Fruit fly (Drosophila melanogaster) whole organism, embryonic: ENCODE results near the gene fiz.
A peak's percentile ranks its signal among the peaks of the same experiment; 100 is the strongest.

Experiments
- Blimp-1 ChIP-seq: fragments of 200-800 bp; sonication (Bioruptor generic); optimal IDR thresholded peaks from 3 replicates; lab custom pipeline; 2018; ENCODE audit warnings: missing biosample characterization, missing genetic modification characterization, mild to moderate bottlenecking, moderate library complexity, missing genetic modification reagents
- CG10209 ChIP-seq: fragments of 200-800 bp; sonication (Bioruptor generic); optimal IDR thresholded peaks from 3 replicates; lab custom pipeline; 2017; ENCODE audit warnings: missing biosample characterization, mild to moderate bottlenecking, missing genetic modification characterization, missing genetic modification reagents
- CG1024 ChIP-seq: fragments of 200-800 bp; sonication (Bioruptor generic); IDR thresholded peaks from 2 replicates; pipeline ENCODE4 v1.3.6; 2022; ENCODE audit warnings: missing biosample characterization, missing genetic modification characterization
- CG10321 ChIP-seq: fragments of 200-800 bp; sonication (Bioruptor generic); IDR thresholded peaks from 2 replicates; pipeline ENCODE4 v1.3.6; 2022; ENCODE audit warnings: missing biosample characterization, missing genetic modification characterization
- CG10979 ChIP-seq: fragments of 200-800 bp; sonication (Bioruptor generic); optimal IDR thresholded peaks from 2 replicates; lab custom pipeline; 2018; ENCODE audit warnings: missing biosample characterization, mild to moderate bottlenecking, missing genetic modification characterization, moderate library complexity
- CG11456 ChIP-seq: fragments of 200-800 bp; sonication (Bioruptor generic); IDR thresholded peaks from 3 replicates; pipeline ENCODE4 v1.3.6; 2022; ENCODE audit warnings: missing biosample characterization, missing genetic modification characterization
- CG12299 ChIP-seq: fragments of 200-800 bp; sonication (Bioruptor generic); optimal IDR thresholded peaks from 2 replicates; lab custom pipeline; 2018; ENCODE audit warnings: missing biosample characterization, mild to moderate bottlenecking, missing genetic modification characterization
- CG1233 ChIP-seq: fragments of 200-800 bp; sonication (Bioruptor generic); optimal IDR thresholded peaks from 4 replicates; lab custom pipeline; 2018; ENCODE audit warnings: missing biosample characterization, mild to moderate bottlenecking, missing genetic modification characterization
- CG14441 ChIP-seq: fragments of 200-800 bp; sonication (Bioruptor generic); IDR thresholded peaks from 2 replicates; pipeline ENCODE4 v1.3.6; 2022; ENCODE audit warnings: missing biosample characterization, missing genetic modification characterization
- CG15269 ChIP-seq: fragments of 200-800 bp; sonication (Bioruptor generic); optimal IDR thresholded peaks from 2 replicates; lab custom pipeline; 2018; ENCODE audit warnings: missing biosample characterization, mild to moderate bottlenecking, missing genetic modification characterization, moderate library complexity
- CG15514 ChIP-seq: fragments of 200-800 bp; sonication (Bioruptor generic); optimal IDR thresholded peaks from 3 replicates; lab custom pipeline; 2017; ENCODE audit warnings: missing biosample characterization, missing genetic modification characterization, mild to moderate bottlenecking, moderate library complexity, missing genetic modification reagents
- CG1603 ChIP-seq: fragments of 200-800 bp; sonication (Bioruptor generic); optimal IDR thresholded peaks from 2 replicates; lab custom pipeline; 2019; ENCODE audit warnings: missing biosample characterization, mild to moderate bottlenecking, missing genetic modification characterization, moderate library complexity
- CG16779 ChIP-seq: fragments of 200-800 bp; sonication (Bioruptor generic); IDR thresholded peaks from 2 replicates; pipeline ENCODE4 v1.3.6; 2022; ENCODE audit warnings: missing biosample characterization, missing genetic modification characterization
- CG32767 ChIP-seq: fragments of 200-800 bp; sonication (Bioruptor generic); IDR thresholded peaks from 2 replicates; pipeline ENCODE4 v1.3.6; 2022; ENCODE audit warnings: missing biosample characterization, missing genetic modification characterization
- CG3847 ChIP-seq: fragments of 200-800 bp; sonication (Bioruptor generic); IDR thresholded peaks from 2 replicates; pipeline ENCODE4 v1.3.6; 2022; ENCODE audit warnings: missing biosample characterization, missing genetic modification characterization
- CG8281 ChIP-seq: fragments of 200-800 bp; sonication (Bioruptor generic); optimal IDR thresholded peaks from 2 replicates; lab custom pipeline; 2018; ENCODE audit warnings: missing biosample characterization, mild to moderate bottlenecking, missing genetic modification characterization, moderate library complexity
- CG8290 ChIP-seq, 3 experiments: fragments of 200-800 bp; sonication (Bioruptor generic); optimal IDR thresholded peaks; 2 replicates each; lab custom pipeline; 2016 to 2019; ENCODE audit warnings: missing biosample characterization in 3 of 3, missing genetic modification characterization in 3 of 3, mild to moderate bottlenecking in 2 of 3, moderate library complexity in 1 of 3
- CG8924 ChIP-seq: fragments of 200-800 bp; optimal IDR thresholded peaks from 3 replicates; lab custom pipeline; 2019; ENCODE audit warnings: missing biosample characterization, mild to moderate bottlenecking, missing genetic modification characterization, moderate library complexity
- CG9727 ChIP-seq: fragments of 200-800 bp; sonication (Bioruptor generic); optimal IDR thresholded peaks from 3 replicates; lab custom pipeline; 2017; ENCODE audit warnings: missing biosample characterization, mild to moderate bottlenecking, missing genetic modification characterization
- D ChIP-seq, 2 experiments: fragments of 200-800 bp in 1 of 2; fragments of >200 bp in 1 of 2; sonication (Bioruptor generic) in 1 of 2; optimal IDR thresholded peaks; 2 replicates in 1 of 2; 3 replicates in 1 of 2; lab custom pipeline; 2017; ENCODE audit warnings: mild to moderate bottlenecking in 1 of 2, missing biosample characterization in 1 of 2, missing genetic modification characterization in 1 of 2, missing genetic modification reagents in 1 of 2
- Dip3 ChIP-seq: fragments of 200-800 bp; sonication (Bioruptor generic); optimal IDR thresholded peaks from 3 replicates; lab custom pipeline; 2016; ENCODE audit warnings: missing biosample characterization, missing genetic modification characterization
- ERR ChIP-seq: fragments of 200-800 bp; sonication (Bioruptor generic); optimal IDR thresholded peaks from 2 replicates; lab custom pipeline; 2016; ENCODE audit warnings: missing biosample characterization, missing genetic modification characterization
- GATAe ChIP-seq: fragments of 200-800 bp; sonication (Bioruptor generic); conservative IDR thresholded peaks from 2 replicates; pipeline ENCODE4 v1.3.6; 2022; ENCODE audit warnings: missing biosample characterization, missing genetic modification characterization
- Gsc ChIP-seq: fragments of 200-800 bp; sonication (Bioruptor generic); IDR thresholded peaks from 2 replicates; pipeline ENCODE4 v1.3.6; 2022; ENCODE audit warnings: missing biosample characterization, missing genetic modification characterization
- Max ChIP-seq: fragments of 200-800 bp; sonication (Bioruptor generic); optimal IDR thresholded peaks from 2 replicates; lab custom pipeline; 2016; ENCODE audit warnings: missing biosample characterization, mild to moderate bottlenecking, missing genetic modification characterization
- NC2α ChIP-seq: fragments of 200-800 bp; sonication (Bioruptor generic); optimal IDR thresholded peaks from 2 replicates; lab custom pipeline; 2016; ENCODE audit warnings: missing biosample characterization, missing genetic modification characterization
- NC2β ChIP-seq: fragments of 200-800 bp; sonication (Bioruptor generic); optimal IDR thresholded peaks from 2 replicates; lab custom pipeline; 2016; ENCODE audit warnings: missing biosample characterization, missing genetic modification characterization
- Optix ChIP-seq: fragments of 200-800 bp; sonication (Bioruptor generic); IDR thresholded peaks from 3 replicates; pipeline ENCODE4 v1.3.6; 2022; ENCODE audit warnings: missing biosample characterization, missing genetic modification characterization
- Side ChIP-seq: fragments of 200-800 bp; sonication (Bioruptor generic); optimal IDR thresholded peaks from 2 replicates; lab custom pipeline; 2016; ENCODE audit warnings: missing biosample characterization, missing genetic modification characterization
- Six4 ChIP-seq: fragments of 200-800 bp; sonication (Bioruptor generic); optimal IDR thresholded peaks from 2 replicates; lab custom pipeline; 2016; ENCODE audit warnings: missing biosample characterization, missing genetic modification characterization
- Sox100B ChIP-seq: fragments of 200-800 bp; sonication (Bioruptor generic); optimal IDR thresholded peaks from 3 replicates; lab custom pipeline; 2018; ENCODE audit warnings: missing biosample characterization, mild to moderate bottlenecking, missing genetic modification characterization
- Sry-δ ChIP-seq: fragments of 200-800 bp; sonication (Bioruptor generic); optimal IDR thresholded peaks from 2 replicates; lab custom pipeline; 2016; ENCODE audit warnings: missing biosample characterization, missing genetic modification characterization
- Taf1 ChIP-seq: fragments of 200-800 bp; sonication (Bioruptor generic); IDR thresholded peaks from 2 replicates; pipeline ENCODE4 v1.3.6; 2022; ENCODE audit warnings: missing biosample characterization, missing genetic modification characterization
- aop ChIP-seq: fragments of 200-800 bp; sonication (Bioruptor generic); IDR thresholded peaks from 2 replicates; pipeline ENCODE4 v1.3.6; 2022; ENCODE audit warnings: missing biosample characterization, missing genetic modification characterization
- crp ChIP-seq, 2 experiments: fragments of 200-800 bp; sonication (Bioruptor generic); optimal IDR thresholded peaks; 2 replicates in 1 of 2; 3 replicates in 1 of 2; lab custom pipeline; 2017; ENCODE audit warnings: missing biosample characterization in 2 of 2, missing genetic modification characterization in 2 of 2, mild to moderate bottlenecking in 1 of 2, moderate library complexity in 1 of 2
- emc ChIP-seq: fragments of 200-800 bp; sonication (Bioruptor generic); optimal IDR thresholded peaks from 2 replicates; lab custom pipeline; 2016; ENCODE audit warnings: missing biosample characterization, missing genetic modification characterization
- gsb-n ChIP-seq: fragments of 200-800 bp; sonication (Bioruptor generic); optimal IDR thresholded peaks from 3 replicates; lab custom pipeline; 2018; ENCODE audit warnings: missing biosample characterization, mild to moderate bottlenecking, missing genetic modification characterization
- gt ChIP-seq: fragments of 200-800 bp; sonication (Bioruptor generic); IDR thresholded peaks from 2 replicates; pipeline ENCODE4 v1.3.6; 2022; ENCODE audit warnings: missing biosample characterization, missing genetic modification characterization
- her ChIP-seq: fragments of 200-800 bp; sonication (Bioruptor generic); optimal IDR thresholded peaks from 2 replicates; lab custom pipeline; 2016; ENCODE audit warnings: missing biosample characterization, missing genetic modification characterization
- knrl ChIP-seq: fragments of 200-800 bp; sonication (Bioruptor generic); IDR thresholded peaks from 3 replicates; pipeline ENCODE4 v1.3.6; 2022; ENCODE audit warnings: missing biosample characterization, missing genetic modification characterization; ENCODE audit not compliant: partially characterized antibody
- lov ChIP-seq, 2 experiments: fragments of 200-800 bp in 1 of 2; fragments of >200 bp in 1 of 2; sonication (Bioruptor generic) in 1 of 2; IDR thresholded peaks in 1 of 2; optimal IDR thresholded peaks in 1 of 2; 2 replicates in 1 of 2; 3 replicates in 1 of 2; pipeline versions ENCODE4 v1.3.6 to Lab custom; 2017 to 2022; ENCODE audit warnings: missing biosample characterization in 1 of 2, missing genetic modification characterization in 1 of 2
- maf-S ChIP-seq: fragments of 200-800 bp; sonication (Bioruptor generic); optimal IDR thresholded peaks from 2 replicates; lab custom pipeline; 2016; ENCODE audit warnings: missing biosample characterization, missing genetic modification characterization
- mam ChIP-seq: fragments of 200-800 bp; sonication (Bioruptor generic); optimal IDR thresholded peaks from 3 replicates; lab custom pipeline; 2016; ENCODE audit warnings: missing biosample characterization, missing genetic modification characterization
- psq ChIP-seq: fragments of 200-800 bp; sonication (Bioruptor generic); optimal IDR thresholded peaks from 2 replicates; lab custom pipeline; 2017; ENCODE audit warnings: missing biosample characterization, missing genetic modification characterization
- sens ChIP-seq: fragments of 200-800 bp; sonication (Bioruptor generic); peaks from one replicate; lab custom pipeline; 2016; ENCODE audit warnings: missing biosample characterization, missing genetic modification characterization
- sisA ChIP-seq: fragments of 200-800 bp; sonication (Bioruptor generic); IDR thresholded peaks from 2 replicates; pipeline ENCODE4 v1.3.6; 2022; ENCODE audit warnings: missing biosample characterization, missing genetic modification characterization
- slou ChIP-seq: fragments of 200-800 bp; sonication (Bioruptor generic); optimal IDR thresholded peaks from 3 replicates; lab custom pipeline; 2016; ENCODE audit warnings: missing biosample characterization, missing genetic modification characterization
- tin ChIP-seq: fragments of 200-800 bp; sonication (Bioruptor generic); optimal IDR thresholded peaks from 3 replicates; lab custom pipeline; 2016; ENCODE audit warnings: missing biosample characterization, missing genetic modification characterization
- trem ChIP-seq: fragments of 200-800 bp; optimal IDR thresholded peaks from 3 replicates; lab custom pipeline; 2019; ENCODE audit warnings: missing biosample characterization, mild to moderate bottlenecking, missing genetic modification characterization, moderate library complexity
- zen2 ChIP-seq: fragments of 200-800 bp; sonication (Bioruptor generic); IDR thresholded peaks from 3 replicates; pipeline ENCODE4 v1.3.6; 2022; ENCODE audit warnings: missing biosample characterization, missing genetic modification characterization; ENCODE audit not compliant: partially characterized antibody

The fiz gene

DNA sequence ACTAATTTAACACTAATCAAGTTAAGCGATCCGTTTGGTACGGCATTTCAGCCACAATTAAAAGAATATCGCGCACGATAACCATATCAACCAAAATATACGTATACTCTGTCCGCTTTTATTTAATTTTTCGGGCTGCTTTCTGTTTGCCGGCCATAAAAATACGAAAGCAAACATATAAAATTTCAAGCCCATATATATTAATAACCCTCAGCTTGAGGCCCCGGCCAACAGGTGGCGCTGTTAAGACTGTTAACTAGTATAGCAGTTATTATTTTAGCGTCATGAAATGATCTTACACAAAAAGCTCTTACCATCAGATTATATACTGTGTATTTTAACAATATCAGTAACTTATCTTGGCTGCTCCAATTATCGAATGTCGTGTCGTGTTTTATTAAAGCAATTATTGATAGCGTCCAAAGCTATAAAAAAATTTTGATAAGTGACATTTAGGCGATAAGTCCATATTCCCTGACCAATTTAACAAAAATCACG, 9.3 kb upstream of the fiz start, which contains the start of gene Eo (continued):
- TF ChIP-seq CG1024 (GFP tag; lab: Robert Waterston, UW) (no peak), tin (GFP tag; lab: Kevin White, UChicago) (no peak), CG15514 (no peak), CG14441 (peak; percentile 4; the same call in 1 of the 2 replicates), CG32767 (GFP tag; lab: Robert Waterston, UW) (no peak), slou (no peak), gsb-n (tag; lab: Kevin White, UChicago) (no peak), maf-S (no peak), Gsc (GFP tag; lab: Robert Waterston, UW) (no peak), zen2 (no peak), psq (GFP tag; lab: Kevin White, UChicago) (no peak), mam (GFP tag; lab: Kevin White, UChicago) (no peak), trem (no peak), CG10209 (GFP tag; lab: Kevin White, UChicago) (no peak), CG10979 (tag; lab: Kevin White, UChicago) (peak; percentile 45), CG9727 (GFP tag; lab: Kevin White, UChicago) (no peak), knrl (no peak), CG1233 (GFP tag; lab: Kevin White, UChicago) (no peak), Optix (GFP tag; lab: Robert Waterston, UW) (no peak), Taf1 (GFP tag; lab: Robert Waterston, UW) (no peak), D (optimal IDR thresholded peaks at IDR 0.05; lab: Kevin White, UChicago) (no peak), D (GFP tag; optimal IDR thresholded peaks at IDR 0.05; lab: Kevin White, UChicago) (no peak), Dip3 (GFP tag; lab: Kevin White, UChicago) (no peak), crp (GFP tag; optimal IDR thresholded peaks at IDR 0.05; lab: Kevin White, UChicago) (no peak), GATAe (GFP tag; lab: Robert Waterston, UW) (no peak), CG8290 (GFP tag; optimal IDR thresholded peaks at IDR 0.05; lab: Kevin White, UChicago) (peak; percentile 20), CG8290 (tag; optimal IDR thresholded peaks at IDR 0.05; lab: Kevin White, UChicago) (no peak), CG1603 (tag; lab: Kevin White, UChicago) (no peak), sens (peak; percentile 32), NC2α (GFP tag; lab: Kevin White, UChicago) (no peak), CG8924 (no peak), Six4 (GFP tag; lab: Kevin White, UChicago) (no peak), ERR (GFP tag; lab: Kevin White, UChicago) (no peak), Max (no peak), CG10321 (GFP tag; lab: Robert Waterston, UW) (no peak), CG3847 (GFP tag; lab: Robert Waterston, UW) (no peak), emc (no peak), NC2β (GFP tag; lab: Kevin White, UChicago) (no peak), CG15269 (tag; lab: Kevin White, UChicago) (peak; percentile 20), lov (optimal IDR thresholded peaks at IDR 0.05; lab: Kevin White, UChicago) (no peak), lov (GFP tag; IDR thresholded peaks at IDR 0.05; lab: Robert Waterston, UW) (no peak), sisA (GFP tag; lab: Robert Waterston, UW) (no peak), CG12299 (tag; lab: Kevin White, UChicago) (no peak), Side (no peak), aop (GFP tag; lab: Robert Waterston, UW) (no peak), CG11456 (GFP tag; lab: Robert Waterston, UW) (no peak), Blimp-1 (GFP tag; lab: Kevin White, UChicago) (no peak), Sry-δ (GFP tag; lab: Kevin White, UChicago) (no peak), Sox100B (GFP tag; lab: Kevin White, UChicago) (peak; percentile 30), her (no peak), gt (no peak), CG16779 (GFP tag; lab: Robert Waterston, UW) (no peak), CG8281 (tag; lab: Kevin White, UChicago) (no peak)
